Fruit fly (Drosophila melanogaster) whole organism, embryonic: ENCODE results near the gene Or7a.

ENCODE experiments used
- Adf1 ChIP-seq: fragments of 200-800 bp; sonication (Bioruptor generic); IDR thresholded peaks from 2 replicates; pipeline ENCODE4 v1.3.6; 2022; ENCODE audit warnings: missing biosample characterization, missing genetic modification characterization
- Antp ChIP-seq: fragments of 200-800 bp; sonication (Bioruptor generic); optimal IDR thresholded peaks from 3 replicates; lab custom pipeline; 2016; ENCODE audit warnings: missing biosample characterization, missing genetic modification characterization
- Atf6 ChIP-seq: fragments of 200-800 bp; sonication (Bioruptor generic); IDR thresholded peaks from 2 replicates; pipeline ENCODE4 v1.3.6; 2022; ENCODE audit warnings: missing biosample characterization, missing genetic modification characterization
- CG10147 ChIP-seq: fragments of 200-800 bp; sonication (Bioruptor generic); optimal IDR thresholded peaks from 2 replicates; lab custom pipeline; 2019; ENCODE audit warnings: missing biosample characterization, mild to moderate bottlenecking, missing genetic modification characterization, moderate library complexity
- CG10209 ChIP-seq: fragments of 200-800 bp; sonication (Bioruptor generic); optimal IDR thresholded peaks from 3 replicates; lab custom pipeline; 2017; ENCODE audit warnings: missing biosample characterization, mild to moderate bottlenecking, missing genetic modification characterization, missing genetic modification reagents
- CG11093 ChIP-seq: fragments of 200-800 bp; sonication (Bioruptor generic); IDR thresholded peaks from 3 replicates; pipeline ENCODE4 v1.3.6; 2022; ENCODE audit warnings: missing biosample characterization, missing genetic modification characterization
- CG13287 ChIP-seq: fragments of 200-800 bp; sonication (Bioruptor generic); IDR thresholded peaks from 2 replicates; pipeline ENCODE4 v1.3.6; 2022; ENCODE audit warnings: missing biosample characterization, missing genetic modification characterization; ENCODE audit not compliant: partially characterized antibody
- CG14014 ChIP-seq: fragments of 200-800 bp; sonication (Bioruptor generic); IDR thresholded peaks from 2 replicates; pipeline ENCODE4 v1.3.6; 2022; ENCODE audit warnings: missing biosample characterization, missing genetic modification characterization
- CG17328 ChIP-seq: fragments of 200-800 bp; sonication (Bioruptor generic); IDR thresholded peaks from 2 replicates; pipeline ENCODE4 v1.3.6; 2022; ENCODE audit warnings: missing biosample characterization, missing genetic modification characterization
- CG18599 ChIP-seq: fragments of 200-800 bp; sonication (Bioruptor generic); optimal IDR thresholded peaks from 3 replicates; lab custom pipeline; 2017; ENCODE audit warnings: missing biosample characterization, missing genetic modification characterization, mild to moderate bottlenecking, moderate library complexity, missing genetic modification reagents
- CG2199 ChIP-seq: fragments of 200-800 bp; sonication (Bioruptor generic); IDR thresholded peaks from 3 replicates; pipeline ENCODE4 v1.3.6; 2022; ENCODE audit warnings: missing biosample characterization, missing genetic modification characterization
- CG32532 ChIP-seq: fragments of 200-800 bp; sonication (Bioruptor generic); IDR thresholded peaks from 2 replicates; pipeline ENCODE4 v1.3.6; 2022; ENCODE audit warnings: missing biosample characterization, missing genetic modification characterization
- CG32772 ChIP-seq: fragments of 200-800 bp; sonication (Bioruptor generic); IDR thresholded peaks from 2 replicates; pipeline ENCODE4 v1.3.6; 2022; ENCODE audit warnings: missing biosample characterization, missing genetic modification characterization
- CG4282 ChIP-seq: fragments of 200-800 bp; sonication (Bioruptor generic); optimal IDR thresholded peaks from 2 replicates; lab custom pipeline; 2016; ENCODE audit warnings: missing biosample characterization, missing genetic modification characterization
- CG6175 ChIP-seq: fragments of 200-800 bp; sonication (Bioruptor generic); IDR thresholded peaks from 3 replicates; pipeline ENCODE4 v1.3.6; 2022; ENCODE audit warnings: missing biosample characterization, missing genetic modification characterization
- CG6791 ChIP-seq: fragments of 200-800 bp; sonication (Bioruptor generic); IDR thresholded peaks from 3 replicates; pipeline ENCODE4 v1.3.6; 2022; ENCODE audit warnings: missing biosample characterization, missing genetic modification characterization; ENCODE audit not compliant: partially characterized antibody
- CG7987 ChIP-seq: fragments of 200-800 bp; sonication (Bioruptor generic); optimal IDR thresholded peaks from 2 replicates; lab custom pipeline; 2018; ENCODE audit warnings: missing biosample characterization, mild to moderate bottlenecking, missing genetic modification characterization, moderate library complexity
- CG8765 ChIP-seq: fragments of 200-800 bp; sonication (Bioruptor generic); IDR thresholded peaks from 2 replicates; pipeline ENCODE4 v1.3.6; 2022; ENCODE audit warnings: missing biosample characterization, missing genetic modification characterization
- Deaf1 ChIP-seq: fragments of 200-800 bp; optimal IDR thresholded peaks from 3 replicates; lab custom pipeline; 2019; ENCODE audit warnings: missing biosample characterization, mild to moderate bottlenecking, missing genetic modification characterization, moderate library complexity
- E2f1 ChIP-seq: fragments of 200-800 bp; sonication (Bioruptor generic); IDR thresholded peaks from 2 replicates; pipeline ENCODE4 v1.3.6; 2022; ENCODE audit warnings: missing biosample characterization, missing genetic modification characterization
- Eip74EF ChIP-seq, 2 experiments: fragments of 200-800 bp in 1 of 2; fragments of >200 bp in 1 of 2; sonication (Bioruptor generic) in 1 of 2; optimal IDR thresholded peaks; 2 replicates each; lab custom pipeline; 2017 to 2019; ENCODE audit warnings: missing biosample characterization in 2 of 2, missing genetic modification characterization in 2 of 2, mild to moderate bottlenecking in 1 of 2, moderate library complexity in 1 of 2
- H15 ChIP-seq: fragments of 200-800 bp; sonication (Bioruptor generic); IDR thresholded peaks from 3 replicates; pipeline ENCODE4 v1.3.6; 2022; ENCODE audit warnings: missing biosample characterization, missing genetic modification characterization
- HLH4C ChIP-seq: fragments of 200-800 bp; sonication (Bioruptor generic); IDR thresholded peaks from 3 replicates; pipeline ENCODE4 v1.3.6; 2022; ENCODE audit warnings: missing biosample characterization, missing genetic modification characterization; ENCODE audit not compliant: partially characterized antibody
- Hsf ChIP-seq: fragments of 200-800 bp; sonication (Bioruptor generic); optimal IDR thresholded peaks from 3 replicates; lab custom pipeline; 2016; ENCODE audit warnings: missing biosample characterization, missing genetic modification characterization
- Max ChIP-seq: fragments of 200-800 bp; sonication (Bioruptor generic); optimal IDR thresholded peaks from 2 replicates; lab custom pipeline; 2016; ENCODE audit warnings: missing biosample characterization, mild to moderate bottlenecking, missing genetic modification characterization
- NFAT ChIP-seq: fragments of 200-800 bp; sonication (Bioruptor generic); IDR thresholded peaks from 2 replicates; pipeline ENCODE4 v1.3.6; 2022; ENCODE audit warnings: missing biosample characterization, missing genetic modification characterization
- Opbp ChIP-seq: fragments of 200-800 bp; sonication (Bioruptor generic); IDR thresholded peaks from 3 replicates; pipeline ENCODE4 v1.3.6; 2022; ENCODE audit warnings: missing biosample characterization, missing genetic modification characterization; ENCODE audit not compliant: partially characterized antibody
- Pdp1 ChIP-seq, 2 experiments: fragments of 200-800 bp; sonication (Bioruptor generic); optimal IDR thresholded peaks; 3 replicates each; lab custom pipeline; 2016; ENCODE audit warnings: missing biosample characterization in 2 of 2, missing genetic modification characterization in 2 of 2, mild to moderate bottlenecking in 1 of 2, moderate library complexity in 1 of 2
- Rfx ChIP-seq: fragments of 200-800 bp; sonication (Bioruptor generic); IDR thresholded peaks from 2 replicates; pipeline ENCODE4 v1.3.6; 2022; ENCODE audit warnings: missing biosample characterization, missing genetic modification characterization
- Scr ChIP-seq: fragments of 200-800 bp; sonication (Bioruptor generic); IDR thresholded peaks from 2 replicates; pipeline ENCODE4 v1.3.6; 2022; ENCODE audit warnings: missing biosample characterization, missing genetic modification characterization; ENCODE audit not compliant: partially characterized antibody
- abd-A ChIP-seq: fragments of 200-800 bp; sonication (Bioruptor generic); optimal IDR thresholded peaks from 3 replicates; lab custom pipeline; 2019; ENCODE audit warnings: missing biosample characterization, mild to moderate bottlenecking, missing genetic modification characterization, moderate library complexity
- ci ChIP-seq: fragments of 200-800 bp; sonication (Bioruptor generic); IDR thresholded peaks from 3 replicates; pipeline ENCODE4 v1.3.6; 2022; ENCODE audit warnings: missing biosample characterization, missing genetic modification characterization
- fd3F ChIP-seq: fragments of 200-800 bp; sonication (Bioruptor generic); optimal IDR thresholded peaks from 2 replicates; lab custom pipeline; 2018; ENCODE audit warnings: missing biosample characterization, mild to moderate bottlenecking, missing genetic modification characterization, moderate library complexity
- ftz-f1 ChIP-seq: fragments of 200-800 bp; sonication (Bioruptor generic); optimal IDR thresholded peaks from 2 replicates; lab custom pipeline; 2016; ENCODE audit warnings: missing biosample characterization, missing genetic modification characterization
- gce ChIP-seq: fragments of 200-800 bp; sonication (Bioruptor generic); IDR thresholded peaks from 3 replicates; pipeline ENCODE4 v1.3.6; 2022; ENCODE audit warnings: missing biosample characterization, missing genetic modification characterization
- gro ChIP-seq: fragments of 200-800 bp; sonication (Bioruptor generic); optimal IDR thresholded peaks from 2 replicates; lab custom pipeline; 2016; ENCODE audit warnings: missing biosample characterization, missing genetic modification characterization
- nom ChIP-seq: fragments of 200-800 bp; sonication (Bioruptor generic); optimal IDR thresholded peaks from 2 replicates; lab custom pipeline; 2017; ENCODE audit warnings: missing biosample characterization, missing genetic modification characterization, mild to moderate bottlenecking, moderate library complexity, missing genetic modification reagents
- pros ChIP-seq: fragments of 200-800 bp; sonication (Bioruptor generic); optimal IDR thresholded peaks from 3 replicates; lab custom pipeline; 2019; ENCODE audit warnings: missing biosample characterization, mild to moderate bottlenecking, missing genetic modification characterization, moderate library complexity
- repo ChIP-seq: fragments of 200-800 bp; sonication (Bioruptor generic); optimal IDR thresholded peaks from 2 replicates; lab custom pipeline; 2016; ENCODE audit warnings: missing biosample characterization, missing genetic modification characterization
- rib ChIP-seq: fragments of 200-800 bp; sonication (Bioruptor generic); IDR thresholded peaks from 2 replicates; pipeline ENCODE4 v1.3.6; 2022; ENCODE audit warnings: missing biosample characterization, missing genetic modification characterization
- row ChIP-seq: fragments of 200-800 bp; sonication (Bioruptor generic); IDR thresholded peaks from 3 replicates; pipeline ENCODE4 v1.3.6; 2022; ENCODE audit warnings: missing biosample characterization, missing genetic modification characterization
- sd ChIP-seq: fragments of 200-800 bp; sonication (Bioruptor generic); optimal IDR thresholded peaks from 3 replicates; lab custom pipeline; 2018; ENCODE audit warnings: missing biosample characterization, mild to moderate bottlenecking, missing genetic modification characterization, moderate library complexity
- sens ChIP-seq: fragments of 200-800 bp; sonication (Bioruptor generic); peaks from one replicate; lab custom pipeline; 2016; ENCODE audit warnings: missing biosample characterization, missing genetic modification characterization
- sim ChIP-seq: fragments of 200-800 bp; sonication (Bioruptor generic); IDR thresholded peaks from 2 replicates; pipeline ENCODE4 v1.3.6; 2022; ENCODE audit warnings: missing biosample characterization, missing genetic modification characterization
- sr ChIP-seq: fragments of 200-800 bp; sonication (Bioruptor generic); IDR thresholded peaks from 3 replicates; pipeline ENCODE4 v1.3.6; 2022; ENCODE audit warnings: missing biosample characterization, missing genetic modification characterization
- sug ChIP-seq: fragments of 200-800 bp; optimal IDR thresholded peaks from 2 replicates; lab custom pipeline; 2019; ENCODE audit warnings: missing biosample characterization, mild to moderate bottlenecking, missing genetic modification characterization, moderate library complexity
- wdn ChIP-seq: fragments of 200-800 bp; sonication (Bioruptor generic); IDR thresholded peaks from 2 replicates; pipeline ENCODE4 v1.3.6; 2022; ENCODE audit warnings: missing biosample characterization, missing genetic modification characterization

The Or7a gene

DNA sequence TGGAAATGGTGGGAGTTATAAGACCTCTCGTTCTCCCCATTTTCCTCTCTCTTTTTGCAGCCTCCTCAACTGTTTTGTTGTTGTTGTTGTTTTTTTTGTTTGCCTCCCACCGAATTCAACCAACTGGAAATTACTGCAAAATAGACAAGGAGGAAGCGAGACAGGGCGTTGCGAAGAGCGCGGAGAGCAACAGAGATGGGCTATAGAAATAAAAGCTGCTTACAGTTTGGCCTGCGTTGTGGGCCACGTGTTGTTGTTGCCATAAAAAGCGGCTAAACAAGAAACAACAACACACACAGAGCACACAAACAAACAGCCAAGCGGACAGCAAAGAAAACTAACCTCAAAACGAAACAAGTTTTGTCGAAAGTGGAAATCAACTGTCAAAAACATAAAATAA lies 29.1 kb upstream of the Or7a start (continued):
- TF ChIP-seq abd-A (tag; lab: Kevin White, UChicago) (peak; percentile 86), sd (tag; lab: Kevin White, UChicago) (peak; percentile 55), fd3F (GFP tag; lab: Kevin White, UChicago) (no peak)

DNA sequence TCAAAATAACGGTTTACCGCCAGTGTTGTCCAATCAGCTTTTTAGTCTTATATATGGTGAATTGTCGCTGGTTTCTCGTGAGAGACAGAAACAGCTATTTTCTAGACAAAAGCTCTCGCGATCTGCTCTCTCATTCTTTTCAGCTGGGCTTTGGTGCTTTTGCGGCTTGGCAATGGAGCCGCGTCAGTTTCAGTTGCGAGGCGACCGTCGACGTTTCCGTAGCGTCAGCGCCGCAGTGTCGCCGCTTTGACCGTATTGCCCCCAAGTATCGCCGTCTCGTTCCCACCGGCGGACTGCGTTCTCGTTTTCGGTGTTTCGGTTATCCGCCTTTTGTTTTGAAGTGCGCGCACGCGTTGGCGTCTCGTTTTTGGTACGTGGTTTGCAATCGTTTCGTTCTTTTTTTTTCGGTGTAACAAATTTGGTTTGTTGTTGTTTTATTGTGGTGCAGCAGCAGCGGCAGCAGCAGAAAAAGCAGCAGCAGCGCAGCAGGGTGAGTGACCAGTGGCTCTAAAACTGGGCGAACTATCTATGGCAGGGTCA lies 27.6 kb upstream of the Or7a start:
- TF ChIP-seq rib (GFP tag; lab: Robert Waterston, UW) = peak; percentile 45; the same call in 1 of the 2 replicates
- TF ChIP-seq CG32532 (GFP tag; lab: Robert Waterston, UW) = 0 out of 2 replicates have a peak, but pooled peaks have one; percentile 30
- TF ChIP-seq Pdp1 (GFP tag; optimal IDR thresholded peaks at IDR 0.05; lab: Kevin White, UChicago) = peak in 1 of 2 experiments; percentile 19
- TF ChIP-seq CG4282 = no peak
- TF ChIP-seq CG14014 (GFP tag; lab: Robert Waterston, UW) = 0 out of 2 replicates have a peak, but pooled peaks have one; percentile 28
- TF ChIP-seq sug (tag; lab: Kevin White, UChicago) = peak; percentile 34
- TF ChIP-seq CG2199 (GFP tag; lab: Robert Waterston, UW) = 0 out of 3 replicates have a peak, but pooled peaks have one; percentile 53
- no peak for TF ChIP-seq pros (GFP tag; lab: Kevin White, UChicago)
- TF ChIP-seq CG7987 = peak; percentile 34
- peak; percentile 88 for TF ChIP-seq Adf1 (GFP tag; lab: Robert Waterston, UW)
- no peak for TF ChIP-seq sim (GFP tag; lab: Robert Waterston, UW)
- TF ChIP-seq sr (GFP tag; lab: Robert Waterston, UW) = peak; percentile 80
- peak in 1 of 2 experiments; percentile 29 for TF ChIP-seq Eip74EF (GFP tag; optimal IDR thresholded peaks at IDR 0.05; lab: Kevin White, UChicago)
- no peak; the same call in 2 of the 3 replicates for TF ChIP-seq gce (GFP tag; lab: Robert Waterston, UW)
- TF ChIP-seq CG6791 (GFP tag; lab: Robert Waterston, UW) = peak; percentile 41; the same call in 1 of the 3 replicates
- TF ChIP-seq ftz-f1 (GFP tag; lab: Kevin White, UChicago) = peak; percentile 63
- TF ChIP-seq CG13287 = peak; percentile 34; the same call in 1 of the 2 replicates
- peak; percentile 34; the same call in 1 of the 2 replicates for TF ChIP-seq CG17328 (GFP tag; lab: Robert Waterston, UW)
- no peak for TF ChIP-seq Scr (GFP tag; lab: Robert Waterston, UW)
- peak; percentile 54 for TF ChIP-seq Deaf1
- TF ChIP-seq ci (GFP tag; lab: Robert Waterston, UW) = peak; percentile 73
- 0 out of 3 replicates have a peak, but pooled peaks have one; percentile 24 for TF ChIP-seq H15 (GFP tag; lab: Robert Waterston, UW)
- peak; percentile 46 for TF ChIP-seq Rfx
- TF ChIP-seq CG10147 (GFP tag; lab: Kevin White, UChicago) = no peak
- no peak for TF ChIP-seq E2f1 (GFP tag; lab: Robert Waterston, UW)
- TF ChIP-seq row (GFP tag; lab: Robert Waterston, UW) = peak; percentile 73
- no peak for TF ChIP-seq Max
- no peak for TF ChIP-seq repo (GFP tag; lab: Kevin White, UChicago)
- 0 out of 2 replicates have a peak, but pooled peaks have one; percentile 29 for TF ChIP-seq CG32772
- TF ChIP-seq Atf6 = 0 out of 2 replicates have a peak, but pooled peaks have one; percentile 23
- peak; percentile 38 for TF ChIP-seq nom (GFP tag; lab: Kevin White, UChicago)
- TF ChIP-seq Hsf = no peak
- peak; percentile 43 for TF ChIP-seq CG18599 (GFP tag; lab: Kevin White, UChicago)
- peak; percentile 50 for TF ChIP-seq HLH4C (GFP tag; lab: Robert Waterston, UW)
- no peak for TF ChIP-seq CG10209 (GFP tag; lab: Kevin White, UChicago)
- peak; percentile 71 for TF ChIP-seq sens (GFP tag; lab: Kevin White, UChicago)
- TF ChIP-seq Opbp (GFP tag; lab: Robert Waterston, UW) = peak; percentile 44; the same call in 1 of the 3 replicates
- peak; percentile 20; the same call in 1 of the 2 replicates for TF ChIP-seq wdn
- TF ChIP-seq NFAT (GFP tag; lab: Robert Waterston, UW) = peak; percentile 33; the same call in 1 of the 2 replicates
- 0 out of 2 replicates have a peak, but pooled peaks have one; percentile 7 for TF ChIP-seq CG8765 (GFP tag; lab: Robert Waterston, UW)
- 0 out of 3 replicates have a peak, but pooled peaks have one; percentile 29 for TF ChIP-seq CG11093 (GFP tag; lab: Robert Waterston, UW)
- peak; percentile 19 for TF ChIP-seq Antp (GFP tag; lab: Kevin White, UChicago)
- TF ChIP-seq gro (GFP tag; lab: Kevin White, UChicago) = peak; percentile 30
- peak; percentile 85; the same call in 2 of the 3 replicates for TF ChIP-seq CG6175
